Fruit fly (Drosophila melanogaster): ENCODE measurements around the gene CG11069.

Gene CG11069

dm6 chr3R:24875939-24876842 lies 18.4 kb upstream of the CG11069 start, which contains the start of gene CG3744 (continued):
- TF ChIP-seq abd-A (tag; optimal IDR thresholded peaks at IDR 0.05) (no peak), Atf6 (GFP tag; IDR thresholded peaks at IDR 0.05) (peak; percentile 82), mld (GFP tag; IDR thresholded peaks at IDR 0.05; ENCODE audit: partially characterized antibody) (peak; percentile 84), Opbp (GFP tag; IDR thresholded peaks at IDR 0.05; ENCODE audit: partially characterized antibody) (peak; percentile 94), ATbp (GFP tag; optimal IDR thresholded peaks at IDR 0.05) (no peak), vfl (GFP tag; optimal IDR thresholded peaks at IDR 0.05) (peak; percentile 73), CG18011 (GFP tag; optimal IDR thresholded peaks at IDR 0.05) (peak; percentile 73), CG10543 (GFP tag; optimal IDR thresholded peaks at IDR 0.05) (peak; percentile 93), HmgD (GFP tag; optimal IDR thresholded peaks at IDR 0.05) (peak; percentile 18), NC2β (GFP tag; optimal IDR thresholded peaks at IDR 0.05) (peak; percentile 35), CG13424 (tag; optimal IDR thresholded peaks at IDR 0.05) (peak; percentile 94), ato (GFP tag; IDR thresholded peaks at IDR 0.05; ENCODE audit: partially characterized antibody) (peak; percentile 77), Sox100B (GFP tag; optimal IDR thresholded peaks at IDR 0.05) (no peak), Sry-β (GFP tag; optimal IDR thresholded peaks at IDR 0.05) (peak; percentile 56), CG4282 (GFP tag; optimal IDR thresholded peaks at IDR 0.05) (no peak), sima (GFP tag; optimal IDR thresholded peaks at IDR 0.05) (no peak), lola (GFP tag; optimal IDR thresholded peaks at IDR 0.05) (peak in 1 of 3 experiments; percentile 88), Sin3A (optimal IDR thresholded peaks at IDR 0.05) (peak; percentile 73), Oaz (GFP tag; IDR thresholded peaks at IDR 0.05) (peak; percentile 77; the same call in 1 of the 2 replicates), row (GFP tag; IDR thresholded peaks at IDR 0.05) (peak; percentile 98), CG18619 (GFP tag; optimal IDR thresholded peaks at IDR 0.05) (peak; percentile 90), dati (GFP tag; IDR thresholded peaks at IDR 0.05) (peak; percentile 71; the same call in 1 of the 2 replicates), ci (GFP tag; IDR thresholded peaks at IDR 0.05) (peak; percentile 95), CG4820 (GFP tag; optimal IDR thresholded peaks at IDR 0.05) (peak; percentile 81), kni (GFP tag; optimal IDR thresholded peaks at IDR 0.05) (peak; percentile 80), tin (GFP tag; optimal IDR thresholded peaks at IDR 0.05) (peak; percentile 95), salm (tag; optimal IDR thresholded peaks at IDR 0.05) (peak; percentile 76), Dip2 (GFP tag; IDR thresholded peaks at IDR 0.05) (0 out of 2 replicates have a peak, but pooled peaks have one; percentile 9), Scr (GFP tag; IDR thresholded peaks at IDR 0.05; ENCODE audit: partially characterized antibody) (peak; percentile 97), CG10654 (GFP tag; optimal IDR thresholded peaks at IDR 0.05) (peak; percentile 89), Ada2b (GFP tag; IDR thresholded peaks at IDR 0.05) (peak; percentile 93), Rfx (GFP tag; IDR thresholded peaks at IDR 0.05) (peak; percentile 99), CG5180 (GFP tag; optimal IDR thresholded peaks at IDR 0.05) (no peak), Gug (GFP tag; IDR thresholded peaks at IDR 0.05) (peak; percentile 98), CG15479 (GFP tag; optimal IDR thresholded peaks at IDR 0.05) (peak; percentile 86), gro (GFP tag; optimal IDR thresholded peaks at IDR 0.05) (peak; percentile 57), Ets65A (GFP tag) (peak; percentile 99), CG8944 (GFP tag; optimal IDR thresholded peaks at IDR 0.05) (peak; percentile 69), CG31388 (GFP tag; optimal IDR thresholded peaks at IDR 0.05) (peak; percentile 28), CG18262 (tag; optimal IDR thresholded peaks at IDR 0.05) (peak; percentile 89), CG2875 (GFP tag; optimal IDR thresholded peaks at IDR 0.05) (peak; percentile 74), bigmax (GFP tag; optimal IDR thresholded peaks at IDR 0.05) (no peak), dmrt99B (tag; optimal IDR thresholded peaks at IDR 0.05) (peak; percentile 85), CG2116 (GFP tag; optimal IDR thresholded peaks at IDR 0.05) (peak; percentile 67), CG15601 (tag; optimal IDR thresholded peaks at IDR 0.05) (peak; percentile 80), eyg (GFP tag; optimal IDR thresholded peaks at IDR 0.05) (peak; percentile 46), Atf3 (GFP tag; optimal IDR thresholded peaks at IDR 0.05) (peak; percentile 53), luna (GFP tag; optimal IDR thresholded peaks at IDR 0.05) (peak; percentile 37)
